Fruit fly (Drosophila melanogaster): ENCODE results near the gene Muc68Ca.

Gene Muc68Ca

DNA sequence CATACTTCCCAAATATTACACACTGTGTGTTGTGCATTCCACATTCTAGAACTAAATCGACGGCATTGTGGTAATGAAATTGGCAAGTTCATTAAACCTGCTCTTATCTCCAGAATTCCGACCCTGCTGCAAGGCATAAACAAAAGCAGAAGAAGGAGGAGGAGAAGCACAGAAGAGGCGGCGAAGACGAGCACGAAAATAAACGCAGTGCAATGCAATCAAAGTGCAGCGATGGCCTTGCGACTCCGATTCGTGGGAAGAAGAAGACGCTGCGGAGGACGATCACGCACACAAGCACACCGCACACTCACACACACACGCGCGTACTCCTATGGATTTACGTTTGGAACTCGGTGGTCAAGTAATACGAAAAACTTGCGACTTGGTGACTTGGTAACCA is 59.0 kb downstream of the Muc68Ca start:
- TF ChIP-seq CG6163 (GFP tag; IDR thresholded peaks at IDR 0.05) (peak; percentile 34; the same call in 2 of the 3 replicates), ss (GFP tag; optimal IDR thresholded peaks at IDR 0.05) (peak; percentile 15 to 30), svp (GFP tag) (peak; percentile 98), Hr39 (GFP tag; optimal IDR thresholded peaks at IDR 0.05) (peak; percentile 33), Hr38 (GFP tag; optimal IDR thresholded peaks at IDR 0.05) (no peak)

Measured in whole organism, prepupa.